Fruit fly (Drosophila melanogaster): ENCODE data around the gene CG15695.

CG15695 gene

dm6 chr3R:20829416-20830131 lies 12.4 kb upstream of the CG15695 start (continued):
- TF ChIP-seq z (GFP tag; IDR thresholded peaks at IDR 0.05) (0 out of 3 replicates have a peak, but pooled peaks have one; percentile 5), Rfx (GFP tag; IDR thresholded peaks at IDR 0.05) (peak; percentile 78), ssp (GFP tag; IDR thresholded peaks at IDR 0.05) (no peak), grau (tag; optimal IDR thresholded peaks at IDR 0.05) (peak; percentile 28), ems (GFP tag; optimal IDR thresholded peaks at IDR 0.05) (no peak), CG16813 (GFP tag; IDR thresholded peaks at IDR 0.05; ENCODE audit: partially characterized antibody) (no peak; the same call in 2 of the 3 replicates), CG10274 (GFP tag; optimal IDR thresholded peaks at IDR 0.05) (no peak), pita (GFP tag; optimal IDR thresholded peaks at IDR 0.05) (no peak), dmrt11E (tag; optimal IDR thresholded peaks at IDR 0.05) (peak; percentile 36), btn (GFP tag; optimal IDR thresholded peaks at IDR 0.05) (no peak), CG17361 (GFP tag; IDR thresholded peaks at IDR 0.05) (peak; percentile 77), Hr3 (GFP tag; optimal IDR thresholded peaks at IDR 0.05) (peak; percentile 38), Hand (GFP tag; optimal IDR thresholded peaks at IDR 0.05) (no peak), ttk (GFP tag; IDR thresholded peaks at IDR 0.05) (no peak), CG14014 (GFP tag; IDR thresholded peaks at IDR 0.05) (0 out of 2 replicates have a peak, but pooled peaks have one; percentile 12), CG18619 (GFP tag; optimal IDR thresholded peaks at IDR 0.05) (peak; percentile 19), CG12659 (GFP tag; optimal IDR thresholded peaks at IDR 0.05) (peak; percentile 33), HLHmδ (GFP tag; optimal IDR thresholded peaks at IDR 0.05) (peak; percentile 81), CG10366 (GFP tag; IDR thresholded peaks at IDR 0.05) (no peak), CG3407 (GFP tag; optimal IDR thresholded peaks at IDR 0.05) (peak; percentile 13), sens (GFP tag) (peak; percentile 65), Trl (optimal IDR thresholded peaks at IDR 0.05) (peak; percentile 41 to 47), Trl (GFP tag; optimal IDR thresholded peaks at IDR 0.05) (no peak), dm (GFP tag; optimal IDR thresholded peaks at IDR 0.05) (peak; percentile 92), amos (GFP tag; IDR thresholded peaks at IDR 0.05; ENCODE audit: partially characterized antibody) (peak; percentile 24; the same call in 1 of the 2 replicates), gsb-n (tag; optimal IDR thresholded peaks at IDR 0.05) (no peak), CG4854 (GFP tag; optimal IDR thresholded peaks at IDR 0.05) (no peak), CG2120 (GFP tag; optimal IDR thresholded peaks at IDR 0.05) (no peak), seq (GFP tag; IDR thresholded peaks at IDR 0.05) (no peak), Abd-B (GFP tag; optimal IDR thresholded peaks at IDR 0.05) (no peak), C15 (GFP tag; IDR thresholded peaks at IDR 0.05) (no peak), Adf1 (GFP tag; IDR thresholded peaks at IDR 0.05) (peak; percentile 83), CG17359 (tag; optimal IDR thresholded peaks at IDR 0.05) (no peak), otp (GFP tag; IDR thresholded peaks at IDR 0.05) (0 out of 3 replicates have a peak, but pooled peaks have one; percentile 9), CG18262 (tag; optimal IDR thresholded peaks at IDR 0.05) (peak; percentile 57), CrebB (tag; optimal IDR thresholded peaks at IDR 0.05) (peak; percentile 17), CG31224 (GFP tag; IDR thresholded peaks at IDR 0.05) (peak; percentile 36), Awh (GFP tag; IDR thresholded peaks at IDR 0.05) (no peak), az2 (GFP tag; optimal IDR thresholded peaks at IDR 0.05) (peak; percentile 20), CG13894 (tag; optimal IDR thresholded peaks at IDR 0.05) (peak; percentile 60), bbx (GFP tag; IDR thresholded peaks at IDR 0.05; ENCODE audit: partially characterized antibody) (peak; percentile 50; the same call in 1 of the 2 replicates), CG16815 (GFP tag; optimal IDR thresholded peaks at IDR 0.05) (peak; percentile 41), Antp (GFP tag; optimal IDR thresholded peaks at IDR 0.05) (no peak), bcd (GFP tag; optimal IDR thresholded peaks at IDR 0.05) (peak; percentile 25), CG10147 (GFP tag; optimal IDR thresholded peaks at IDR 0.05) (peak; percentile 32), tin (GFP tag; optimal IDR thresholded peaks at IDR 0.05) (no peak), Dek (tag; optimal IDR thresholded peaks at IDR 0.05) (peak; percentile 36), Six4 (GFP tag; optimal IDR thresholded peaks at IDR 0.05) (no peak), grn (GFP tag; optimal IDR thresholded peaks at IDR 0.05) (peak; percentile 98), pros (GFP tag; optimal IDR thresholded peaks at IDR 0.05) (peak; percentile 24)
